Worm (Caenorhabditis elegans) whole organism, L2 larva: ENCODE results near the gene Y69H2.15.

Experiments
- C34F6.9 ChIP-seq: fragments of 150-350 bp; optimal IDR thresholded peaks from 2 replicates; lab custom pipeline; 2014; ENCODE audit warnings: missing biosample characterization, missing genetic modification characterization
- F13H6.1 ChIP-seq: sonication (generic microtip); optimal IDR thresholded peaks from 2 replicates; lab custom pipeline; 2016; ENCODE audit warnings: missing genetic modification characterization, missing compliant biosample characterization
- R02D3.7 ChIP-seq: fragments of 150-350 bp; optimal IDR thresholded peaks from 2 replicates; lab custom pipeline; 2014; ENCODE audit warnings: missing biosample characterization, missing genetic modification characterization
- Y55F3AM.14 ChIP-seq: fragments of 200-800 bp; sonication (Bioruptor generic); optimal IDR thresholded peaks from 2 replicates; lab custom pipeline; 2018; ENCODE audit warnings: mild to moderate bottlenecking, missing genetic modification characterization, missing compliant biosample characterization
- ZK546.5 ChIP-seq: sonication (generic microtip); optimal IDR thresholded peaks from 2 replicates; lab custom pipeline; 2017; ENCODE audit warnings: missing biosample characterization, missing genetic modification characterization
- ama-1 ChIP-seq: fragments of 150-350 bp; optimal IDR thresholded peaks from 2 replicates; lab custom pipeline; 2018; ENCODE audit warnings: inconsistent platforms
- crh-2 ChIP-seq: sonication (generic microtip); optimal IDR thresholded peaks from 2 replicates; lab custom pipeline; 2017; ENCODE audit warnings: missing biosample characterization, missing genetic modification characterization
- dmd-4 ChIP-seq: sonication (generic microtip); optimal IDR thresholded peaks from 2 replicates; lab custom pipeline; 2017; ENCODE audit warnings: missing biosample characterization, missing genetic modification characterization
- elt-1 ChIP-seq: fragments of 150-350 bp; optimal IDR thresholded peaks from 2 replicates; lab custom pipeline; 2014; ENCODE audit warnings: missing biosample characterization, missing genetic modification characterization
- elt-3 ChIP-seq: sonication (generic microtip); optimal IDR thresholded peaks from 2 replicates; lab custom pipeline; 2017; ENCODE audit warnings: missing biosample characterization, missing genetic modification characterization
- gmeb-1 ChIP-seq: fragments of 150-350 bp; optimal IDR thresholded peaks from 2 replicates; lab custom pipeline; 2014; ENCODE audit warnings: missing biosample characterization, missing genetic modification characterization
- lin-11 ChIP-seq: fragments of 150-350 bp; sonication (generic microtip); optimal IDR thresholded peaks from 2 replicates; lab custom pipeline; 2014; ENCODE audit warnings: missing biosample characterization, missing genetic modification characterization, inconsistent platforms, mixed read lengths
- lin-13 ChIP-seq: fragments of 150-350 bp; optimal IDR thresholded peaks from 2 replicates; lab custom pipeline; 2014; ENCODE audit warnings: missing biosample characterization, missing genetic modification reagents, missing genetic modification characterization
- lsy-2 ChIP-seq, 2 experiments: fragments of 150-350 bp in 1 of 2; sonication (generic microtip) in 1 of 2; optimal IDR thresholded peaks; 2 replicates each; lab custom pipeline; 2014 to 2017; ENCODE audit warnings: missing biosample characterization in 2 of 2, missing genetic modification characterization in 2 of 2
- mdl-1 ChIP-seq, 2 experiments: fragments of 150-350 bp in 1 of 2; sonication (generic microtip) in 1 of 2; optimal IDR thresholded peaks; 2 replicates each; lab custom pipeline; 2017; ENCODE audit warnings: missing biosample characterization in 2 of 2, missing genetic modification characterization in 2 of 2
- nhr-10 ChIP-seq: sonication (generic microtip); optimal IDR thresholded peaks from 2 replicates; lab custom pipeline; 2017; ENCODE audit warnings: missing biosample characterization, missing genetic modification characterization
- nhr-11 ChIP-seq: fragments of 150-350 bp; optimal IDR thresholded peaks from 2 replicates; lab custom pipeline; 2014; ENCODE audit warnings: missing biosample characterization, missing genetic modification characterization
- nhr-23 ChIP-seq: fragments of 150-350 bp; optimal IDR thresholded peaks from 2 replicates; lab custom pipeline; 2014; ENCODE audit warnings: missing biosample characterization, missing genetic modification reagents, missing genetic modification characterization
- nhr-237 ChIP-seq: fragments of 150-350 bp; optimal IDR thresholded peaks from 2 replicates; lab custom pipeline; 2014; ENCODE audit warnings: missing biosample characterization, missing genetic modification characterization
- nhr-25 ChIP-seq: fragments of 150-350 bp; sonication (generic microtip); optimal IDR thresholded peaks from 3 replicates; lab custom pipeline; 2014; ENCODE audit warnings: missing biosample characterization, missing genetic modification characterization
- nhr-6 ChIP-seq: fragments of 150-350 bp; optimal IDR thresholded peaks from 2 replicates; lab custom pipeline; 2014; ENCODE audit warnings: missing biosample characterization, missing genetic modification characterization
- nhr-77 ChIP-seq: fragments of 150-350 bp; optimal IDR thresholded peaks from 2 replicates; lab custom pipeline; 2014; ENCODE audit warnings: missing biosample characterization, missing genetic modification characterization
- peb-1 ChIP-seq: fragments of 150-350 bp; optimal IDR thresholded peaks from 2 replicates; lab custom pipeline; 2014; ENCODE audit warnings: missing biosample characterization, missing genetic modification characterization
- sem-4 ChIP-seq: fragments of 150-350 bp; optimal IDR thresholded peaks from 2 replicates; lab custom pipeline; 2014; ENCODE audit warnings: missing biosample characterization, missing genetic modification reagents, missing genetic modification characterization
- sma-3 ChIP-seq: sonication (generic microtip); optimal IDR thresholded peaks from 2 replicates; lab custom pipeline; 2016; ENCODE audit warnings: missing genetic modification reagents, missing genetic modification characterization, missing compliant biosample characterization
- snpc-4 ChIP-seq: fragments of 150-350 bp; optimal IDR thresholded peaks from 2 replicates; lab custom pipeline; 2014; ENCODE audit warnings: missing biosample characterization, missing genetic modification characterization
- unc-39 ChIP-seq: fragments of 150-350 bp; optimal IDR thresholded peaks from 2 replicates; lab custom pipeline; 2014; ENCODE audit warnings: missing biosample characterization, missing genetic modification characterization
- unc-55 ChIP-seq: fragments of 150-350 bp; sonication (generic microtip); optimal IDR thresholded peaks from 3 replicates; lab custom pipeline; 2014; ENCODE audit warnings: missing biosample characterization, missing genetic modification reagents, missing genetic modification characterization
- unc-62 ChIP-seq: fragments of 150-350 bp; optimal IDR thresholded peaks from 2 replicates; lab custom pipeline; 2014; ENCODE audit warnings: missing biosample characterization, missing genetic modification reagents, missing genetic modification characterization
- zag-1 ChIP-seq: fragments of 150-350 bp; optimal IDR thresholded peaks from 2 replicates; lab custom pipeline; 2014; ENCODE audit warnings: missing biosample characterization, missing genetic modification characterization
- ztf-1 ChIP-seq: fragments of 200-800 bp; sonication (Bioruptor generic); conservative IDR thresholded peaks from 2 replicates; pipeline ENCODE4 v1.3.6; 2022; ENCODE audit warnings: missing genetic modification characterization, missing compliant biosample characterization
- ztf-11 ChIP-seq: sonication (generic microtip); optimal IDR thresholded peaks from 2 replicates; lab custom pipeline; 2017; ENCODE audit warnings: missing biosample characterization, missing genetic modification characterization
- ztf-4 ChIP-seq: fragments of 150-350 bp; optimal IDR thresholded peaks from 2 replicates; lab custom pipeline; 2014; ENCODE audit warnings: missing biosample characterization, missing genetic modification characterization

The Y69H2.15 gene

DNA sequence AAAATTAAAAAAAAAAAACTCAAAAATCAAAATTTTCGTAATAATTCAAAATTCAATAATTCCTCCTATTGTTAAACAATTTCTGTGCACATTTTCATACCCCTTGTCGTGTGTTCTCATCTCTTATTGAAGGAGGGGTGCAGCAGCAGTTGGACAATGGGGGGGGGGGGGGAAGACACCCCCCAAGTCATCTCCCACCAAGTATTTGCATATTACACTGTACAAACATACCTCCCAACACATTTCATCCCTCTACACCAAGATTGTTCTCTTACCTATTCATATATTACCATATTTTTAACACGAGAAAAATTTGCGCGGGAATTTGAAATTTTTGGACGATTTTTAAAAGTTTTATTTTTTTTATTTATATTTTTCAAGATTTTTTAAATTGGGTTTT, 30.4 kb downstream of the Y69H2.15 start:
- TF ChIP-seq ama-1 (lab: Kevin White, UChicago) (no peak), F13H6.1 (no peak), unc-39 (tag; lab: Kevin White, UChicago) (no peak), nhr-6 (tag; lab: Kevin White, UChicago) (no peak), nhr-23 (tag; lab: Kevin White, UChicago) (no peak), R02D3.7 (tag; lab: Kevin White, UChicago) (no peak)

DNA sequence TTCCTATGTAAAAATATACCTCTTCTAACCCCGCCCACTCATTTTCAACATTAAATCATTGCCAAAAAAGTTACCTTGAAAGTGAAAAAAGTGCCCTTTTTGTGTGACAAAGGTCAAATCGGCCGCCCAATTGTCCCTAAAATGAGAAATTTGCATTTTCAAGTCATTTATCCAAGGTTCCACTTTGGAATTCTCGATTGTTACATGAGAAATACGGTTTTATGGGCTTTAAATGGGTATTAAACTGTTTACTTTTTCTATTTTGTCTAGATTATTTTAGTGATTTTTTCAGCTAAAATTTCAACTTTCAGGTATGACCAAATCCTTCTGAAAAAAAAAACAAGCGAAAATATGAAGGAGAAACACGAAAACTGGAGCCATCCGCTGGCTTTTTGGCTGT, 34.2 kb downstream of the Y69H2.15 start, which contains the start of gene grdn-1:
Gene grdn-1, plus strand, starts transcription at position 301 of the 400 bp plus-strand sequence.
- no peak for TF ChIP-seq unc-55 (GFP tag; lab: Kevin White, UChicago)
- TF ChIP-seq nhr-25 (tag; lab: Kevin White, UChicago), result peak; percentile 6
- no peak for TF ChIP-seq nhr-11 (tag; lab: Kevin White, UChicago)
- TF ChIP-seq ZK546.5, result no peak

DNA sequence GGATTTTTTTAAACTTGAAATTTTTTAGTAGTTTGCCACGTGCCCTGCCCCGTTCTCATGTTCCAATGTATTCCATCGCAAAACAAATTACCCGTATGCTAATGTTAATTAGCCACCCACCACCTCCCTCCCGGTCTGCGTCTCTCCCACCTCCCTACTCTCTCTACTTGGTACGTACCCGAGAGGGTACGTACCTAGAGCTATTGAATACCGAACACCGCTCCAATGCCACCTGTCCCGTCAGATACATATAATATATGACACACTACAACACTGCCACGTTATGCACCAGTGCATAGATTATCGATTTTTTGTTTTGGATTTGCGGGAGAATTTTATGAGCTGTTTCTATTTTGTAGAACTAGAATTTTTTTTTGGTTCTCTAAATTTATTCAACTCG, 37.1 kb downstream of the Y69H2.15 start:
- TF ChIP-seq elt-1, result no peak
- TF ChIP-seq lsy-2 (tag; optimal IDR thresholded peaks at IDR 0.05; lab: Kevin White, UChicago), result no peak
- no peak for TF ChIP-seq ama-1 (lab: Kevin White, UChicago)
- no peak for TF ChIP-seq nhr-77
- no peak for TF ChIP-seq sem-4 (tag; lab: Kevin White, UChicago)
- TF ChIP-seq nhr-10 (tag; lab: Kevin White, UChicago), result no peak
- TF ChIP-seq Y55F3AM.14 (GFP tag; lab: Kevin White, UChicago), result no peak
- TF ChIP-seq ztf-1, result no peak
- TF ChIP-seq nhr-6 (tag; lab: Kevin White, UChicago), result no peak
- no peak for TF ChIP-seq elt-3 (tag; lab: Kevin White, UChicago)
- no peak for TF ChIP-seq snpc-4 (tag; lab: Kevin White, UChicago)
- TF ChIP-seq lin-11, result no peak
- TF ChIP-seq sma-3 (GFP tag; lab: Kevin White, UChicago), result no peak
- TF ChIP-seq nhr-237 (tag; lab: Kevin White, UChicago), result no peak
- TF ChIP-seq unc-62, result no peak
- no peak for TF ChIP-seq zag-1 (tag; lab: Kevin White, UChicago)
- TF ChIP-seq C34F6.9 (tag; lab: Kevin White, UChicago), result no peak
- TF ChIP-seq ztf-11, result no peak
- no peak for TF ChIP-seq crh-2 (tag; lab: Kevin White, UChicago)
- TF ChIP-seq dmd-4 (tag; lab: Kevin White, UChicago), result no peak
- TF ChIP-seq, all 48 proteins: peak for 0

DNA sequence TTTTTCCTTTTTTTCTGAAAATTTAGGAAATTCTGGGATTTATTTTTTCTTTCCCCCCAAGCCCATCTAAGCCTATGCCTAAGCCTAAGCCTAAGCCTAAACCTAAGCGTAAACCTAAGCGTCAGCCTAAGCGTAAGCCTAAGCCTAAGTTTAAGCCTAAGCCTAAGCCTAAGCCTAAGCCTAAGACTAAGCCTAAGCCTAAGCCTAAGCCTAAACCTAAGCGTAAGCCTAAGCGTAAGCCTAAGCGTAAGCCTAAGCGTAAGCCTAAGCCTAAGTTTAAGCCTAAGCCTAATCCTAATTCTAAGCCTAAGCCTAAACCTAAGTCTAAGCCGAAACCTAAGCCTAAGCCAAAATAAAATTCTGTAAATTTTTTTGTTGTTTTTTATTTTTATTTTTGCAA, 38.7 kb downstream of the Y69H2.15 start:
- TF ChIP-seq lin-13 (GFP tag; lab: Kevin White, UChicago) (no peak), nhr-10 (tag; lab: Kevin White, UChicago) (no peak), Y55F3AM.14 (GFP tag; lab: Kevin White, UChicago) (no peak), C34F6.9 (tag; lab: Kevin White, UChicago) (no peak)

DNA sequence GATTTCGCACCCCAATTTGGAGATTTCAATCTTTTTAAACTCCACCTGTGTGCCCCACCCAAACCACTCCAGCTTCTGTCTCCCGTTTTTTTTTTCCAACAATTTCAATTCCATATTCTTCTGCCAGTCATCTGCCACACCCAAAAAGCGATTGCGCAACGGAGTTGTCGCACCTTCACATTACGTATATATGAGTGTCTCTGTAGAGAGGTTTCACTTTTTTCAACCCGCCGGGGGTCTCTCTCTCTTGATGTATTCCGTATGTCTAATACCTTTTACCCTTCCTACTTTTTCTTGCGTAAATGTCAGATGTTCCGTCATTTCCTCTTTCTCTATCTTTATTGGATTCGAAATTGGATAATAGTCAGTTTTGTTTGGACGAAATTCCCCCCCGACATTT, 39.7 kb downstream of the Y69H2.15 start:
- no peak for TF ChIP-seq C34F6.9 (tag; lab: Kevin White, UChicago)
- TF ChIP-seq nhr-77, result no peak
- no peak for TF ChIP-seq nhr-237 (tag; lab: Kevin White, UChicago)
- no peak for TF ChIP-seq lin-13 (GFP tag; lab: Kevin White, UChicago)
- no peak for TF ChIP-seq gmeb-1 (tag; lab: Kevin White, UChicago)

DNA sequence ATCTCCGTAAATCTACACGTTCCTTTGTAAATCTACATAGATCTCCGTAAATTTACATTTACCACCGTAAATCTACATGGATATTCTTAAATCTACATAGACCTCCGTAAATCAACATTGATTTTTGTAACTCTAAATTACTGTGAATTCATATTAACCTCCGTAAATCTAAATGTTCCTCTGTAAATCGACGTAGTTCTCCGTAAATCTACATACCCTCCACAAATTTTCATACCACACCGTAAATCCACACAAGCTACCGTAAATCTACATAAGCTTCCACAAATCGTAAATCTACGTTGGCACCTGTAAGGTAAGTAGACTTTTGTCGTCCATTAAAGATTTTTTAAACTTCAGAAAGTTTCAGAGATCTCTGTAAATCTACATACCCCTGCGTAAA, 41.6 kb downstream of the Y69H2.15 start:
- TF ChIP-seq lin-13 (GFP tag; lab: Kevin White, UChicago) (no peak), nhr-23 (tag; lab: Kevin White, UChicago) (no peak), nhr-25 (tag; lab: Kevin White, UChicago) (no peak), ZK546.5 (no peak), nhr-11 (tag; lab: Kevin White, UChicago) (no peak), ztf-4 (tag; lab: Kevin White, UChicago) (no peak), sem-4 (tag; lab: Kevin White, UChicago) (no peak), elt-1 (no peak), elt-3 (tag; lab: Kevin White, UChicago) (no peak), unc-39 (tag; lab: Kevin White, UChicago) (no peak), nhr-77 (no peak), mdl-1 (tag; optimal IDR thresholded peaks at IDR 0.05; lab: Kevin White, UChicago) (no peak), peb-1 (tag; lab: Kevin White, UChicago) (no peak)
